Worm (Caenorhabditis elegans) whole organism, L4/young adult: Measurements from ENCODE around the gene col-44.

Experiments used
- W03F9.2 ChIP-seq: fragments of 150-350 bp; optimal IDR thresholded peaks from 2 replicates; lab custom pipeline; 2014; ENCODE audit warnings: missing biosample characterization, missing genetic modification characterization
- dao-5 ChIP-seq: sonication (generic microtip); optimal IDR thresholded peaks from 2 replicates; lab custom pipeline; 2016; ENCODE audit warnings: missing genotype, missing genetic modification characterization, moderate library complexity, missing compliant biosample characterization

ce11 chrX:13556066-13556465 is 35.2 kb upstream of the col-44 start, which contains the start of gene glb-20:
- TF ChIP-seq W03F9.2 (tag; lab: Kevin White, UChicago) (no peak), dao-5 (tag; lab: Kevin White, UChicago) (no peak)
